Fruit fly (Drosophila melanogaster): ENCODE measurements around the gene tna.

The tna gene

DNA sequence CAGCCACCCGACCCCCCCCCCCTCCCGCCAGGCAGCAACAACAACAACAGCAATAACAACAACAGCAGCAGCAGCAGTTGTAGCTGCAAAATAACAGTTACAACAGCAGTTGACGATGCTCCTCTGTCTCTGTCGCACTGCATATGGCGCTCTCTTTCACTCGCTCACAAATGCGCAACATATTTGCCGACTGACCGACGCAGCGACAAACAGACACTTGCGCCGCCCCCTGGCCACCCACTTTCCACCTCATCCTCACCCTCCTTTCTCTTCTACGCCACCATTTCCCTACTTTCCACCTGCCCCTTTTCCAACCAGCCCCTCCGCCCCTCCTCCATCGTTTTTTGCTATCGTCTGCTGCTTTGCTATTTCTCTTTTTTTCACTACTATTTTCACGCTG lies 18.7 kb downstream of the tna start:
- TF ChIP-seq Dll (optimal IDR thresholded peaks at IDR 0.05) (no peak), pan (optimal IDR thresholded peaks at IDR 0.05) (no peak), usp (GFP tag; optimal IDR thresholded peaks at IDR 0.05) (no peak), EcR (GFP tag; optimal IDR thresholded peaks at IDR 0.05) (no peak), psq (optimal IDR thresholded peaks at IDR 0.05) (no peak), CG8478 (optimal IDR thresholded peaks at IDR 0.05) (no peak)

DNA sequence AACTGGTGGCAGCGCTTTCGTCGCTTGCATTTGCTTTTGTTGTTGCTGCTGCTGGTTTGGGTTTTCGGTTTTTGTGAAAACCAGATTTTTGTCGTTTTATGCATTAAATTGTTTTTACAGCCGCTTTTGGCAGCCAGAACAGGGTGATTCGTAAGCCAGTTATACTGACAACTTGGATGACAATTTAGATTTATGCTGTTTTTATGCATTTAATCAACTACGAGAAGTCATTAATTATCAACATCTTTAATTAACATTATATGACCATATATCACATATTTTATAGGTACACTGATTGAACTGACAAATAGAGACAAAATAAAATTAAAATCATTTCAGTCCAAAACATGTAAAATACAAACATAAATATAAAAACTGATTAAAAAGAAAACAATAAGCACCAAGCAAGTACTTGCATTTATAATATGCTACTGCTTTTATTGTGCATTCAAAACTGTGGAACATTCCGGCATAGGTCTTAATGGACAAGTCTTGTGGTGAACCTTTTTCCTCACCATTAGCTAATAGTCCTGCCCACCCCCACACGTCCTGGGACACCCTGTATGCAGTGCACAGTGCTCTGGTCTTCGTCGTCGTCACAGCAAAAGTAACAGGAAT lies 19.6 kb downstream of the tna start:
- TF ChIP-seq EcR (GFP tag; optimal IDR thresholded peaks at IDR 0.05), result no peak
- TF ChIP-seq CG8478 (optimal IDR thresholded peaks at IDR 0.05), result no peak
- no peak for TF ChIP-seq Dll (optimal IDR thresholded peaks at IDR 0.05)
- no peak for TF ChIP-seq usp (GFP tag; optimal IDR thresholded peaks at IDR 0.05)
- no peak for TF ChIP-seq psq (optimal IDR thresholded peaks at IDR 0.05)
- TF ChIP-seq pan (optimal IDR thresholded peaks at IDR 0.05), result no peak

DNA sequence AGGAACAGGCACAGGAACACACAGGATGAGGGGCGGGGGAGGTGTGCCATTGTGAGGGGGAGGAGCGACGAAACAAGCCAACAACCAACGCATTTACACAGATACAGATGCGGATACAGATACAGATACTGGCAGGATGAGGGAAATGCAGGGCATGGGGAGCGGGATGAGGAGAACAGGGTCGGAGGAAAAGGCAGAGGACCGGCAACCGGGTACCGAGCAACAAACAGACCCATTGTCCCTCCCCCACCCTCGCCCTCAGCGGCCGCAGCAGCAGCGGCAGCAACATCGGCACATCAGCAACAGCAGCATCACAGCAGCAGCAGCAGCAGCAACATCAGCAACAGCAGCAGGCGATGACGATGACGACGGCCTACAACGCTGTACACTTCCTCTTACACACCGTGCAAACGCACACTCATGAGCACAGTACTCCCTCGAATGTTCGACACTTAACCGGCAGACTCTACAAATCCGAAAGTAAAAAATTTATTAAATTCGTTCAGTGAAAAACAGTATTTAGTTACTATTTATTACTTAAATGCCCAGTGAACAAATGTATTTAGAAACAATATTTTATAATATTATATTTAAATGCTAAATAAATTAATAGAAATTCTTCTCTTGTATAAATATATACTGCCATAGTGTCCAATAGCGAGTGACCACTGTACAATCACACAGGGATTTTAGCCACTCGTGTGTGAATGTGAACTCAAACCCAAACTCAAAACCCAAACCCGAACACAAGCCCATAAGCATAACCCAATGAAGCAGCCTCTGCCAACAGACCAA lies 20.3 kb downstream of the tna start:
- TF ChIP-seq pan (optimal IDR thresholded peaks at IDR 0.05), result no peak
- TF ChIP-seq EcR (GFP tag; optimal IDR thresholded peaks at IDR 0.05), result no peak
- peak; percentile 45 for TF ChIP-seq Dll (optimal IDR thresholded peaks at IDR 0.05)
- TF ChIP-seq CG8478 (optimal IDR thresholded peaks at IDR 0.05), result no peak

DNA sequence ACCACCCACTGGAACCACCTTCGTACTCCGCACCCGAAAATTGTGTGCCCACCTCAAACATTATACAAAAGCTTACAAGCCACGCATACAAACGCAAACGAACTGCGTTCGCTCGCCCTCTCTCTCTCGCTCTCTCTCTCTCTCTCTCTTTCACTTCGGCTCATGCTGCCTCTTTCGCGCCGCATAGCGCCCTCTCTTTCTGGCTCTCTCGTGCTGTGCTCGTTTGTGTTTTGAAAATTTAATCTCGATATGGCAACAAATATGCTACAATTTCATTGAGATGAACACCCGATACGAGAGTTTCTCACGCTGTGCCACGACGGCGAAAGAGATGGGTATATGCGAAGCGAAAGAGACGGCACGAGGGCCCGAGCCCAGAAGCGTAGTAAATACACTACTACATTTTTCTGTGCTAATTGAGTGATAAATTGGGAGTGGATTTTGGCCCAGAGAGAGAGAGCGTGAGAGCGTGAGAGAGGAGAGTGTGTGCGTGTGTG lies 21.3 kb downstream of the tna start:
- peak; percentile 98 for TF ChIP-seq CG8478 (optimal IDR thresholded peaks at IDR 0.05)
- TF ChIP-seq psq (optimal IDR thresholded peaks at IDR 0.05), result no peak
- TF ChIP-seq Dll (optimal IDR thresholded peaks at IDR 0.05), result peak; percentile 86
- TF ChIP-seq EcR (GFP tag; optimal IDR thresholded peaks at IDR 0.05), result peak in 1 of 2 experiments; percentile 43
- no peak for TF ChIP-seq pan (optimal IDR thresholded peaks at IDR 0.05)
- TF ChIP-seq usp (GFP tag; optimal IDR thresholded peaks at IDR 0.05), result no peak

DNA sequence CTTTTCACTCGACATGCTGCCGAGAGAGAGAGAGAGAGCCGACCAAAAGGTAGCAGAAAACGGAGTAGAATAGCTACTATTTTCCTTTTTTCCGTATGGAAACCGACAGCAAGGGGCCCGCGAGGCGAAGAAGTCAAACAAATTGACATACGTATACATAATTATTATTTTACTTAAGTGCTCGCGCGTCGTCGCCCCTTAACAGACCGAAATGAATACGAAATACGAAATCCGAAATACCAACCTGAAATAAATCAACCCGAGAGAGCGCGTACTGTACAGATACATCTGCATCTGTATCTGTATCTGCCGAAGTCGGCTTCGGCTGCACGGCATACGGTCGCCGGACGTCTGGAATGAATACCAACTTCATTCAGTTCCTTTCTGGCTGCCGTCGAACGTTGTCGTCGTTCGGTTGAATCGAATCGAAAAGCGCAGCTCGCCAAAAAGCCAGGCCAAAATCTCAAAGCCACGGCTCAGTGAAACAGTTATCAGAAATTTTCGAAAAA lies 22.2 kb downstream of the tna start:
- peak in 1 of 2 experiments; percentile 71 for TF ChIP-seq EcR (GFP tag; optimal IDR thresholded peaks at IDR 0.05)
- TF ChIP-seq CG8478 (optimal IDR thresholded peaks at IDR 0.05), result peak; percentile 22
- TF ChIP-seq pan (optimal IDR thresholded peaks at IDR 0.05), result no peak

DNA sequence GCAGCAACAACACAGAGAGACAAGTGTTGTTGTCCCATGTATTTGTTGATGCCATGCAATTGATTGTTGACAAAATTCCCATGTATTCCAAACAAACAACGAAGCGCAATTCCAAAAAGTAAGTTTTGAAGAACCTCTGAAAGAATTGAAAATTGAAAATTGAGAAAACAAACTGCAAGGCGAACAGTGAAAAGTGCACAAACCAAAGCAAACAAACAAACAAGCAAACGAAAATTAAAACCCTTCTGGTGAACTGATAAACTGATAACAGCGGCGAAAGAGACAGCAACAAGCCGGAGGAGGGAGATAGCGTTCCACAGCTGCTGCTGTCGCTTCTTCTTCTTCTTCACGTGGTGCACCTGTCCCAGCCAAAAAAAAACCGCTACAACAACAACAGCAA lies 23.2 kb downstream of the tna start:
- TF ChIP-seq CG8478 (optimal IDR thresholded peaks at IDR 0.05), result no peak
- TF ChIP-seq usp (GFP tag; optimal IDR thresholded peaks at IDR 0.05), result no peak
- TF ChIP-seq psq (optimal IDR thresholded peaks at IDR 0.05), result no peak
- no peak for TF ChIP-seq EcR (GFP tag; optimal IDR thresholded peaks at IDR 0.05)
- no peak for TF ChIP-seq Dll (optimal IDR thresholded peaks at IDR 0.05)
- TF ChIP-seq pan (optimal IDR thresholded peaks at IDR 0.05), result no peak

DNA sequence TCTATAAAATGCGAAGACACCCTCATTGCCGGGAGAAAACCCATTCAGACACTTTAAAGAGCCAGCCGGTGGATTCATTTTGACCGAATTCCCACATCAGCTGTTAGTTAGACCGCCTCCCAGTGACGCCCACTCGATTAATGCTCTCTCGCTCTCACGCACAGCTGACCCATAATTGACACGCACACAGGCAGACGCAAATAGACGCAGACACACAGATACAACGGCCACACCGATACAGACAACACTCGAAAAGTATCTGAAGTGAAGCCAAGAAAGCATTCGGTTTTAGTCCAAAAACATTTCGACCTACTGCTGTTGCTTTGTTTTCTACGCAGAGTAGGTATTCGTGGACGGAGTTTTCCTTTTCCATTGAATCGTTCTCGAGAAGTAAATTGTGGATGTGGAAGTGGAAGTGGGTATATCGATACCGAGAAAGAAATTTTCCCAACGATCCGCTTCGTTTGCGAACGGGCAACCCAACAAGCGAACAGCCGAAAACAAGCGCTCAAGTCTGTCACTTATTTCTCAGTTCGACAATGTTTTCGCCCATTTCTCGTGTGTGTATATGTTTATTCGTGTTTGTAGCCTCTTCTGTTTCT lies 24.8 kb downstream of the tna start:
- no peak for TF ChIP-seq CG8478 (optimal IDR thresholded peaks at IDR 0.05)

DNA sequence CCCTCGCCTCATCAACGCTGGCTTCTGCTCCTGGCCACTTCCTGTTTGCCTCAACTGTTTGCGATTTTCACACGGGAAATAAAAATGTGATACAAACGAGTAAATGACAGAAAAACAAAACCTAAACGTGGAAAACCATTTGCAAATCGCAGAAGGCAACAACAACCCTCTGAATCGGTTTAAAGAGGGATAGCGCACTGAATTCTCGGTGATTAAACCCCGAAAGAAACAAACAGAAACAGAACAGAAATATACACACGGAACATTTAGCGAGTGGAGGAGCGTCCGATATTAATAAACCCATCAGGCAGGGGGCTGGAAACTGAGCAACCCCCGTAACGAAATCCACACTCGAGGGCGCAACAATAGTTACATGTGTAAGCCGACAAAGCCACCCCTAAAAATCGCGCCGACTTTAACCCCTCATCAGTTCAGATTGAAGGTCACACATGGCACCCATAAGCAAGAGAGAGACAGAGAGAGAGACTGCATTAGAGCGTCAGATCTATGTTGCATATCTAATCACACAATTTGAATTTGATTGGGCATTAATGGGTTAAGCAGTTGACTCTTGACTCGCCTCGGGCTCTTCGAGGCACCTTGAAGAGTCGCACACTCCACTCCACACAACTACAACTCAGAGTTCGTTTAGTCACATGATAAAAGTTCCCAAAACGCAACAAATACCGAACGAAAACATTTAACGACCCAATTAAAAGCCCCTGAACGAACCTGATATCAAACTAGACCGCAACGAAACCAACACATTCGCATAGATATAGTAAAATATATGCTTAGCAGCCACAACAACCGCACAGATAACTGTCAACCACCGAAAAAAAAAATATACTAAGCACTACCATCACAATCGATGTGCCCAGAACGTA lies 26.6 kb downstream of the tna start:
- no peak for TF ChIP-seq Dll (optimal IDR thresholded peaks at IDR 0.05)

DNA sequence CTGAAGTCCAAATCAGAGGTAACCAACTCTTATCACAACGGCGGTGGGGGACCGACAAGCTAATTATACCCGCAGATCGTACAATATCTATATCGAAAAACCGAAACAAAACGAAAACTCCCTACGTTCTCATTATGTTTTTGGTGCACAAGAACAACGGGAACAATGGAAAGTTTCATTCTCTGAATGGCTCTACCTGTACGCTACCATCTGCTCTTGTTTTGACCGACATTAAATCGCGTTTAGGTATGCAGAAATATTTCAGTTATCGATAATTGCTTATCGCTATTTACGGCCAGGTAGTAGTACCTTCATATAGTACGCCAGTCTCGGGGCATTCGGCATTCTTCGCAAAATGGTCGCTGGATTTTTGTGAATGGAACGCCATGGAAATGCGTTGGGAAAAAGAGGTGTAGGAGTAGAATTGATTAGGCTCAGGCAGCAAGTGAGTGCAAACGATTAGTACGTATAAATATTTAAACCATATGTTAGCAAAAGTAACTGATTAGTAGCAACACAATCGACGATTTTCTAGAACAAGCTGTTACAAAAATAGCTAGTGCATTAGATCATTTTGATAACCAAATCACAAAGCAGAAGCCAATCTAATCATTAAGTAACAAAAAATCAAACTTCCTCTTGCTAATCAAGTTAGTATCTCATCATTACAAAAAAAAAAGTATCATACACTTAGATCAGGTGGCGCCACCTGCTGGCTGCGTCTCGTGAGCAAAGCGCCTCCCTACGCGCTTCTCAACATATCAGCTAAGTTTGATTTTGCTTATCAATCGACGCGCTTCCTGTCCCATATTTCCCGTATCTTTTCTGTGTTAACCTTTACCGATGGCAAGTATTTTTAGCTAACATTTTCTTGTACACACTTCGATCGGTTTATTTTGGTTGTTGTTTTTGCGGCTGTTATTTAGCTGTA lies 27.5 kb downstream of the tna start:
- TF ChIP-seq psq (optimal IDR thresholded peaks at IDR 0.05) (no peak), EcR (GFP tag; optimal IDR thresholded peaks at IDR 0.05) (no peak), CG8478 (optimal IDR thresholded peaks at IDR 0.05) (no peak), Dll (optimal IDR thresholded peaks at IDR 0.05) (no peak), usp (GFP tag; optimal IDR thresholded peaks at IDR 0.05) (no peak), pan (optimal IDR thresholded peaks at IDR 0.05) (no peak)

DNA sequence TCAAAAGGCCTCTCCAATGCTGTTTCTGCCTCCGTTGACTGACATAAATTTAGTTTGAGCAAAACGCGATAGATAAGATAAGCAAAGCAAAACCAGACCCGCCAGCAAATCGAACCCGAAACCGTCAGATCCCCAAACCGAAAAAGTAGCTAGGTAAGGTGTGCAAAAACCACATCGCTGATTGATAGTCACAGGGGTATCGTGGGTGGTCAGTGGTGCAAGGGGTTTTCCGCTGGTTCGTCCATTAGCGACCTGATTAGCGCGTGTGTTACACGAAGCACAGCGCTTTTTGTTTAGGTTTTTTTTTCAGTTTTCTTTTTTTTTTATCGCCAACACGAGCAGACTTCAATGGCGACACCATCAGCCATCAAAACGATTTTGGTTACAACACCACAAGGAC lies 28.6 kb downstream of the tna start:
- TF ChIP-seq pan (optimal IDR thresholded peaks at IDR 0.05) (no peak), Dll (optimal IDR thresholded peaks at IDR 0.05) (no peak), usp (GFP tag; optimal IDR thresholded peaks at IDR 0.05) (no peak), psq (optimal IDR thresholded peaks at IDR 0.05) (no peak), EcR (GFP tag; optimal IDR thresholded peaks at IDR 0.05) (no peak), CG8478 (optimal IDR thresholded peaks at IDR 0.05) (no peak)
